Fruit fly (Drosophila melanogaster) whole organism, embryonic: ENCODE results near the gene Ugt35E1.

Experiments used
- CG10274 ChIP-seq: fragments of 200-800 bp; sonication (Bioruptor generic); optimal IDR thresholded peaks from 3 replicates; lab custom pipeline; 2017; ENCODE audit warnings: missing biosample characterization, mild to moderate bottlenecking, missing genetic modification characterization
- CG10979 ChIP-seq: fragments of 200-800 bp; sonication (Bioruptor generic); optimal IDR thresholded peaks from 2 replicates; lab custom pipeline; 2018; ENCODE audit warnings: missing biosample characterization, mild to moderate bottlenecking, missing genetic modification characterization, moderate library complexity
- CG3995 ChIP-seq: fragments of 200-800 bp; sonication (Bioruptor generic); optimal IDR thresholded peaks from 3 replicates; lab custom pipeline; 2016; ENCODE audit warnings: missing biosample characterization, missing genetic modification characterization
- CG8089 ChIP-seq: fragments of 200-800 bp; sonication (Bioruptor generic); optimal IDR thresholded peaks from 3 replicates; lab custom pipeline; 2016; ENCODE audit warnings: missing biosample characterization, missing genetic modification characterization
- Dfd ChIP-seq, 2 experiments: fragments of >200 bp; optimal IDR thresholded peaks; 2 replicates each; lab custom pipeline; 2017; ENCODE audit warnings: missing biosample characterization in 2 of 2, missing genetic modification characterization in 2 of 2
- Med ChIP-seq: fragments of 200-800 bp; sonication (Bioruptor generic); peaks from one replicate; lab custom pipeline; 2016; ENCODE audit warnings: missing biosample characterization, missing genetic modification characterization, mild to moderate bottlenecking, inconsistent platforms, moderate library complexity
- bigmax ChIP-seq: fragments of 200-800 bp; sonication (Bioruptor generic); optimal IDR thresholded peaks from 2 replicates; lab custom pipeline; 2018; ENCODE audit warnings: missing biosample characterization, mild to moderate bottlenecking, missing genetic modification characterization
- h ChIP-seq: fragments of >200 bp; optimal IDR thresholded peaks from 2 replicates; lab custom pipeline; 2017
- pros ChIP-seq: fragments of 200-800 bp; sonication (Bioruptor generic); optimal IDR thresholded peaks from 3 replicates; lab custom pipeline; 2019; ENCODE audit warnings: missing biosample characterization, mild to moderate bottlenecking, missing genetic modification characterization, moderate library complexity
- zen ChIP-seq: fragments of 200-800 bp; sonication (Bioruptor generic); optimal IDR thresholded peaks from 3 replicates; lab custom pipeline; 2018; ENCODE audit warnings: missing biosample characterization, mild to moderate bottlenecking, missing genetic modification characterization, moderate library complexity

- TF ChIP-seq Dfd (GFP tag; optimal IDR thresholded peaks at IDR 0.05; lab: Kevin White, UChicago), result no peak
- no peak for TF ChIP-seq CG10274
- no peak for TF ChIP-seq zen (tag; lab: Kevin White, UChicago)
- no peak for TF ChIP-seq pros (GFP tag; lab: Kevin White, UChicago)
- TF ChIP-seq h (lab: Kevin White, UChicago), result no peak
- TF ChIP-seq CG8089 (GFP tag; lab: Kevin White, UChicago), result no peak
- TF ChIP-seq CG3995 (GFP tag; lab: Kevin White, UChicago), result no peak
- no peak for TF ChIP-seq Med (GFP tag; lab: Kevin White, UChicago)
- TF ChIP-seq CG10979 (tag; lab: Kevin White, UChicago), result no peak
- no peak for TF ChIP-seq bigmax
Measured at dm6 chr3R:11165974-11166373, at the start of gene Ugt35E1.
